Fruit fly (Drosophila melanogaster) whole organism, embryonic: Measurements from ENCODE around the gene geko.

Experiments used
- Ada2b ChIP-seq: fragments of 200-800 bp; sonication (Bioruptor generic); IDR thresholded peaks from 2 replicates; pipeline ENCODE4 v1.3.6; 2022; ENCODE audit warnings: missing biosample characterization, missing genetic modification characterization
- CG10147 ChIP-seq: fragments of 200-800 bp; sonication (Bioruptor generic); optimal IDR thresholded peaks from 2 replicates; lab custom pipeline; 2019; ENCODE audit warnings: missing biosample characterization, mild to moderate bottlenecking, missing genetic modification characterization, moderate library complexity
- CG10209 ChIP-seq: fragments of 200-800 bp; sonication (Bioruptor generic); optimal IDR thresholded peaks from 3 replicates; lab custom pipeline; 2017; ENCODE audit warnings: missing biosample characterization, mild to moderate bottlenecking, missing genetic modification characterization, missing genetic modification reagents
- CG10431 ChIP-seq: fragments of 200-800 bp; sonication (Bioruptor generic); optimal IDR thresholded peaks from 3 replicates; lab custom pipeline; 2018; ENCODE audit warnings: missing biosample characterization, mild to moderate bottlenecking, missing genetic modification characterization
- CG11723 ChIP-seq: fragments of 200-800 bp; sonication (Bioruptor generic); optimal IDR thresholded peaks from 2 replicates; lab custom pipeline; 2017; ENCODE audit warnings: missing biosample characterization, mild to moderate bottlenecking, missing genetic modification characterization
- CG12299 ChIP-seq: fragments of 200-800 bp; sonication (Bioruptor generic); optimal IDR thresholded peaks from 2 replicates; lab custom pipeline; 2018; ENCODE audit warnings: missing biosample characterization, mild to moderate bottlenecking, missing genetic modification characterization
- CG13424 ChIP-seq: fragments of 200-800 bp; sonication (Bioruptor generic); optimal IDR thresholded peaks from 2 replicates; lab custom pipeline; 2019; ENCODE audit warnings: missing biosample characterization, mild to moderate bottlenecking, missing genetic modification characterization, moderate library complexity
- CG14710 ChIP-seq: fragments of 200-800 bp; sonication (Bioruptor generic); optimal IDR thresholded peaks from 3 replicates; lab custom pipeline; 2019; ENCODE audit warnings: missing biosample characterization, mild to moderate bottlenecking, missing genetic modification characterization, moderate library complexity
- CG15601 ChIP-seq: fragments of 200-800 bp; sonication (Bioruptor generic); optimal IDR thresholded peaks from 3 replicates; lab custom pipeline; 2019; ENCODE audit warnings: missing biosample characterization, mild to moderate bottlenecking, missing genetic modification characterization, moderate library complexity
- CG17385 ChIP-seq: fragments of 200-800 bp; sonication (Bioruptor generic); optimal IDR thresholded peaks from 3 replicates; lab custom pipeline; 2018; ENCODE audit warnings: missing biosample characterization, mild to moderate bottlenecking, missing genetic modification characterization
- CG17912 ChIP-seq: fragments of 200-800 bp; sonication (Bioruptor generic); optimal IDR thresholded peaks from 2 replicates; lab custom pipeline; 2018; ENCODE audit warnings: missing biosample characterization, mild to moderate bottlenecking, missing genetic modification characterization
- CG18262 ChIP-seq: fragments of 200-800 bp; optimal IDR thresholded peaks from 3 replicates; lab custom pipeline; 2019; ENCODE audit warnings: missing biosample characterization, mild to moderate bottlenecking, missing genetic modification characterization, moderate library complexity
- CG2712 ChIP-seq: fragments of 200-800 bp; optimal IDR thresholded peaks from 3 replicates; lab custom pipeline; 2019; ENCODE audit warnings: missing biosample characterization, mild to moderate bottlenecking, missing genetic modification characterization, moderate library complexity
- CG30020 ChIP-seq: fragments of 200-800 bp; optimal IDR thresholded peaks from 2 replicates; lab custom pipeline; 2019; ENCODE audit warnings: missing biosample characterization, mild to moderate bottlenecking, missing genetic modification characterization, moderate library complexity
- CG5180 ChIP-seq: fragments of 200-800 bp; sonication (Bioruptor generic); optimal IDR thresholded peaks from 3 replicates; lab custom pipeline; 2017; ENCODE audit warnings: missing biosample characterization, missing genetic modification characterization, mild to moderate bottlenecking, moderate library complexity, missing genetic modification reagents
- CG5245 ChIP-seq: fragments of 200-800 bp; sonication (Bioruptor generic); optimal IDR thresholded peaks from 3 replicates; lab custom pipeline; 2016; ENCODE audit warnings: missing biosample characterization, missing genetic modification characterization
- CG6272 ChIP-seq: fragments of 200-800 bp; sonication (Bioruptor generic); IDR thresholded peaks from 2 replicates; pipeline ENCODE4 v1.3.6; 2022; ENCODE audit warnings: missing biosample characterization, missing genetic modification characterization
- CG7271 ChIP-seq: fragments of 200-800 bp; sonication (Bioruptor generic); optimal IDR thresholded peaks from 2 replicates; lab custom pipeline; 2018; ENCODE audit warnings: missing biosample characterization, mild to moderate bottlenecking, missing genetic modification characterization, moderate library complexity
- CG8388 ChIP-seq: fragments of 200-800 bp; sonication (Bioruptor generic); optimal IDR thresholded peaks from 2 replicates; lab custom pipeline; 2019; ENCODE audit warnings: missing biosample characterization, mild to moderate bottlenecking, missing genetic modification characterization, moderate library complexity
- CG9215 ChIP-seq: fragments of 200-800 bp; sonication (Bioruptor generic); IDR thresholded peaks from 2 replicates; pipeline ENCODE4 v1.3.6; 2022; ENCODE audit warnings: missing biosample characterization, missing genetic modification characterization
- CG9437 ChIP-seq: fragments of 200-800 bp; sonication (Bioruptor generic); optimal IDR thresholded peaks from 2 replicates; lab custom pipeline; 2018; ENCODE audit warnings: missing biosample characterization, mild to moderate bottlenecking, missing genetic modification characterization
- CoRest ChIP-seq: fragments of 200-800 bp; sonication (Bioruptor generic); optimal IDR thresholded peaks from 3 replicates; lab custom pipeline; 2018; ENCODE audit warnings: missing biosample characterization, mild to moderate bottlenecking, missing genetic modification characterization, moderate library complexity
- D19A ChIP-seq: fragments of 200-800 bp; optimal IDR thresholded peaks from 3 replicates; lab custom pipeline; 2019; ENCODE audit warnings: missing biosample characterization, mild to moderate bottlenecking, missing genetic modification characterization, moderate library complexity
- Dfd ChIP-seq, 2 experiments: fragments of >200 bp; optimal IDR thresholded peaks; 2 replicates each; lab custom pipeline; 2017; ENCODE audit warnings: missing biosample characterization in 2 of 2, missing genetic modification characterization in 2 of 2
- Dip3 ChIP-seq: fragments of 200-800 bp; sonication (Bioruptor generic); optimal IDR thresholded peaks from 3 replicates; lab custom pipeline; 2016; ENCODE audit warnings: missing biosample characterization, missing genetic modification characterization
- Elba2 ChIP-seq: fragments of 200-800 bp; sonication (Bioruptor generic); optimal IDR thresholded peaks from 3 replicates; lab custom pipeline; 2016; ENCODE audit warnings: missing biosample characterization, missing genetic modification characterization
- Ets97D ChIP-seq: fragments of 200-800 bp; sonication (Bioruptor generic); optimal IDR thresholded peaks from 3 replicates; lab custom pipeline; 2016; ENCODE audit warnings: missing biosample characterization, missing genetic modification characterization
- HmgZ ChIP-seq: fragments of 200-800 bp; sonication (Bioruptor generic); optimal IDR thresholded peaks from 2 replicates; lab custom pipeline; 2018; ENCODE audit warnings: missing biosample characterization, mild to moderate bottlenecking, missing genetic modification characterization
- Mes4 ChIP-seq: fragments of 200-800 bp; sonication (Bioruptor generic); optimal IDR thresholded peaks from 2 replicates; lab custom pipeline; 2016; ENCODE audit warnings: missing biosample characterization, missing genetic modification characterization
- NFAT ChIP-seq: fragments of 200-800 bp; sonication (Bioruptor generic); IDR thresholded peaks from 2 replicates; pipeline ENCODE4 v1.3.6; 2022; ENCODE audit warnings: missing biosample characterization, missing genetic modification characterization
- Oli ChIP-seq: fragments of 200-800 bp; sonication (Bioruptor generic); optimal IDR thresholded peaks from 2 replicates; lab custom pipeline; 2018; ENCODE audit warnings: missing biosample characterization, mild to moderate bottlenecking, missing genetic modification characterization, moderate library complexity
- Rx ChIP-seq: fragments of 200-800 bp; sonication (Bioruptor generic); IDR thresholded peaks from 2 replicates; pipeline ENCODE4 v1.3.6; 2022; ENCODE audit warnings: missing biosample characterization, missing genetic modification characterization
- Sox100B ChIP-seq: fragments of 200-800 bp; sonication (Bioruptor generic); optimal IDR thresholded peaks from 3 replicates; lab custom pipeline; 2018; ENCODE audit warnings: missing biosample characterization, mild to moderate bottlenecking, missing genetic modification characterization
- Sox102F ChIP-seq: fragments of 200-800 bp; sonication (Bioruptor generic); optimal IDR thresholded peaks from 2 replicates; lab custom pipeline; 2018; ENCODE audit warnings: missing biosample characterization, mild to moderate bottlenecking, missing genetic modification characterization, moderate library complexity
- ash1 ChIP-seq: fragments of 200-800 bp; sonication (Bioruptor generic); optimal IDR thresholded peaks from 2 replicates; lab custom pipeline; 2018; ENCODE audit warnings: missing biosample characterization, mild to moderate bottlenecking, missing genetic modification characterization
- az2 ChIP-seq: fragments of 200-800 bp; sonication (Bioruptor generic); optimal IDR thresholded peaks from 3 replicates; lab custom pipeline; 2016; ENCODE audit warnings: missing biosample characterization, missing genetic modification characterization
- cg ChIP-seq: fragments of 200-800 bp; sonication (Bioruptor generic); optimal IDR thresholded peaks from 3 replicates; lab custom pipeline; 2019; ENCODE audit warnings: missing biosample characterization, mild to moderate bottlenecking, missing genetic modification characterization, moderate library complexity
- chif ChIP-seq, 2 experiments: fragments of 200-800 bp; sonication (Bioruptor generic); optimal IDR thresholded peaks; 3 replicates each; lab custom pipeline; 2016; ENCODE audit warnings: missing biosample characterization in 2 of 2, missing genetic modification characterization in 2 of 2
- dm ChIP-seq: fragments of 200-800 bp; sonication (Bioruptor generic); optimal IDR thresholded peaks from 3 replicates; lab custom pipeline; 2016; ENCODE audit warnings: missing biosample characterization, missing genetic modification characterization
- dmrt99B ChIP-seq: fragments of 200-800 bp; sonication (Bioruptor generic); optimal IDR thresholded peaks from 2 replicates; lab custom pipeline; 2018; ENCODE audit warnings: missing biosample characterization, mild to moderate bottlenecking, missing genetic modification characterization, moderate library complexity
- gcm ChIP-seq: fragments of 200-800 bp; sonication (Bioruptor generic); optimal IDR thresholded peaks from 2 replicates; lab custom pipeline; 2019; ENCODE audit warnings: missing biosample characterization, mild to moderate bottlenecking, missing genetic modification characterization, moderate library complexity
- h ChIP-seq: fragments of >200 bp; optimal IDR thresholded peaks from 2 replicates; lab custom pipeline; 2017
- hth ChIP-seq: fragments of >200 bp; optimal IDR thresholded peaks from 2 replicates; lab custom pipeline; 2017; ENCODE audit warnings: inconsistent platforms
- pita ChIP-seq: fragments of 200-800 bp; sonication (Bioruptor generic); optimal IDR thresholded peaks from 2 replicates; lab custom pipeline; 2017; ENCODE audit warnings: missing biosample characterization, mild to moderate bottlenecking, missing genetic modification characterization
- pros ChIP-seq: fragments of 200-800 bp; sonication (Bioruptor generic); optimal IDR thresholded peaks from 3 replicates; lab custom pipeline; 2019; ENCODE audit warnings: missing biosample characterization, mild to moderate bottlenecking, missing genetic modification characterization, moderate library complexity
- repo ChIP-seq: fragments of 200-800 bp; sonication (Bioruptor generic); optimal IDR thresholded peaks from 2 replicates; lab custom pipeline; 2016; ENCODE audit warnings: missing biosample characterization, missing genetic modification characterization
- slp2 ChIP-seq: fragments of 200-800 bp; sonication (Bioruptor generic); optimal IDR thresholded peaks from 2 replicates; lab custom pipeline; 2016; ENCODE audit warnings: missing biosample characterization, missing genetic modification characterization
- sqz ChIP-seq: fragments of 200-800 bp; sonication (Bioruptor generic); optimal IDR thresholded peaks from 3 replicates; lab custom pipeline; 2018; ENCODE audit warnings: missing biosample characterization, mild to moderate bottlenecking, missing genetic modification characterization
- tap ChIP-seq: fragments of 200-800 bp; optimal IDR thresholded peaks from 3 replicates; lab custom pipeline; 2019; ENCODE audit warnings: missing biosample characterization, mild to moderate bottlenecking, missing genetic modification characterization, moderate library complexity
- unpg ChIP-seq: fragments of 200-800 bp; sonication (Bioruptor generic); optimal IDR thresholded peaks from 3 replicates; lab custom pipeline; 2018; ENCODE audit warnings: missing biosample characterization, mild to moderate bottlenecking, missing genetic modification characterization, moderate library complexity
- vvl ChIP-seq: fragments of 200-800 bp; sonication (Bioruptor generic); IDR thresholded peaks from 2 replicates; pipeline ENCODE4 v1.3.6; 2022; ENCODE audit warnings: missing biosample characterization, missing genetic modification characterization
- wek ChIP-seq: fragments of 200-800 bp; sonication (Bioruptor generic); optimal IDR thresholded peaks from 3 replicates; lab custom pipeline; 2018; ENCODE audit warnings: missing biosample characterization, mild to moderate bottlenecking, missing genetic modification characterization, moderate library complexity

Gene geko

DNA sequence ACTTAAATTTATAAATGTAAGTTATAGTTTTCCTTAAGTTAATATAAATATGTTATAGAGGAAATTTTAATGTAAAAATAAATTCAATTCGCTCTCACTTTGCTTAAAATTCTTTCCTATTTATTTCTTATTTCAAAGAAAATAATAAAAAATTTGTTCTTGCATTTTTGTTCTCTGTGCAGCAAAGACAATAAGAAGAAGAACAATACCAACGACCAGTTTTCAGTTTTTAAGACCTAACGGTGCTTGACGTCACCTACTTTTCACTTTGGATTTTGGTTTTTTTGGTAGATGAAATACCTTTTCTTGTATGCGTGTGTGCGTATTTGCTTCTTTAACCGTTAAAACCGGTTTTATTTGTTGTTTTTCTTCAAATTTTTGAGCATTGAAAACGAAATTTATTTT, 37.0 kb upstream of the geko start:
- peak; percentile 50 for TF ChIP-seq dmrt99B (tag; lab: Kevin White, UChicago)
- TF ChIP-seq repo (GFP tag; lab: Kevin White, UChicago): no peak
- no peak for TF ChIP-seq CG11723 (GFP tag; lab: Kevin White, UChicago)
- no peak for TF ChIP-seq wek (GFP tag; lab: Kevin White, UChicago)
- TF ChIP-seq CG9215: no peak
- TF ChIP-seq Oli (tag; lab: Kevin White, UChicago): peak; percentile 34
- TF ChIP-seq NFAT (GFP tag; lab: Robert Waterston, UW): no peak
- TF ChIP-seq Dip3 (GFP tag; lab: Kevin White, UChicago): no peak
- TF ChIP-seq CG10431 (GFP tag; lab: Kevin White, UChicago): no peak
- peak; percentile 37 for TF ChIP-seq tap (tag; lab: Kevin White, UChicago)
- TF ChIP-seq Mes4: no peak
- no peak for TF ChIP-seq CG12299 (tag; lab: Kevin White, UChicago)
- TF ChIP-seq dm (GFP tag; lab: Kevin White, UChicago): no peak
- peak; percentile 63 for TF ChIP-seq Sox102F (GFP tag; lab: Kevin White, UChicago)
- no peak for TF ChIP-seq CG5245 (GFP tag; lab: Kevin White, UChicago)
- peak; percentile 69 for TF ChIP-seq Sox100B
- TF ChIP-seq pros (GFP tag; lab: Kevin White, UChicago): no peak
- TF ChIP-seq az2 (GFP tag; lab: Kevin White, UChicago): peak; percentile 1
- no peak for TF ChIP-seq chif (GFP tag; optimal IDR thresholded peaks at IDR 0.05; lab: Kevin White, UChicago)
- TF ChIP-seq CG18262 (tag; lab: Kevin White, UChicago): peak; percentile 83
- TF ChIP-seq Ets97D: no peak
- TF ChIP-seq pita (GFP tag; lab: Kevin White, UChicago): no peak
- TF ChIP-seq CG14710 (tag; lab: Kevin White, UChicago): peak; percentile 79
- no peak for TF ChIP-seq CG5180 (GFP tag; lab: Kevin White, UChicago)
- TF ChIP-seq cg (GFP tag; lab: Kevin White, UChicago): peak; percentile 39
- TF ChIP-seq CG7271 (tag; lab: Kevin White, UChicago): no peak
- TF ChIP-seq Dfd (GFP tag; optimal IDR thresholded peaks at IDR 0.05; lab: Kevin White, UChicago): no peak
- peak; percentile 27 for TF ChIP-seq CG9437 (GFP tag; lab: Kevin White, UChicago)
- TF ChIP-seq Rx (GFP tag; lab: Robert Waterston, UW): no peak
- peak; percentile 59 for TF ChIP-seq CoRest
- peak; percentile 64 for TF ChIP-seq CG13424
- TF ChIP-seq CG17385 (GFP tag; lab: Kevin White, UChicago): peak; percentile 77
- no peak for TF ChIP-seq CG6272 (GFP tag; lab: Robert Waterston, UW)
- no peak for TF ChIP-seq ash1
- peak; percentile 73 for TF ChIP-seq CG15601 (tag; lab: Kevin White, UChicago)
- no peak for TF ChIP-seq Elba2 (GFP tag; lab: Kevin White, UChicago)
- TF ChIP-seq CG8388 (GFP tag; lab: Kevin White, UChicago): peak; percentile 72
- peak; percentile 48 for TF ChIP-seq D19A (tag; lab: Kevin White, UChicago)
- peak; percentile 38 for TF ChIP-seq gcm (GFP tag; lab: Kevin White, UChicago)
- no peak for TF ChIP-seq vvl
- TF ChIP-seq Ada2b: no peak
- TF ChIP-seq CG10147 (GFP tag; lab: Kevin White, UChicago): no peak
- peak; percentile 27 for TF ChIP-seq CG30020
- TF ChIP-seq unpg: peak; percentile 47
- no peak for TF ChIP-seq CG17912
- TF ChIP-seq h (lab: Kevin White, UChicago): no peak
- peak; percentile 88 for TF ChIP-seq sqz (GFP tag; lab: Kevin White, UChicago)
- no peak for TF ChIP-seq HmgZ (tag; lab: Kevin White, UChicago)
- TF ChIP-seq hth (lab: Kevin White, UChicago): no peak
- peak; percentile 81 for TF ChIP-seq CG2712 (tag; lab: Kevin White, UChicago)
- no peak for TF ChIP-seq CG10209 (GFP tag; lab: Kevin White, UChicago)
- no peak for TF ChIP-seq slp2 (GFP tag; lab: Kevin White, UChicago)
